Worm (Caenorhabditis elegans) whole organism, L2 larva: ENCODE measurements around the gene Y51B9A.5.

ENCODE experiments used
- elt-1 ChIP-seq: fragments of 150-350 bp; optimal IDR thresholded peaks from 2 replicates; lab custom pipeline; 2014; ENCODE audit warnings: missing biosample characterization, missing genetic modification characterization
- elt-3 ChIP-seq: sonication (generic microtip); optimal IDR thresholded peaks from 2 replicates; lab custom pipeline; 2017; ENCODE audit warnings: missing biosample characterization, missing genetic modification characterization
- lin-39 ChIP-seq: fragments of 150-350 bp; optimal IDR thresholded peaks from 2 replicates; lab custom pipeline; 2014; ENCODE audit warnings: missing biosample characterization, missing genetic modification reagents, missing genetic modification characterization
- nhr-12 ChIP-seq: fragments of 150-350 bp; optimal IDR thresholded peaks from 2 replicates; lab custom pipeline; 2014; ENCODE audit warnings: missing biosample characterization, missing genetic modification characterization
- nhr-237 ChIP-seq: fragments of 150-350 bp; optimal IDR thresholded peaks from 2 replicates; lab custom pipeline; 2014; ENCODE audit warnings: missing biosample characterization, missing genetic modification characterization
- snpc-4 ChIP-seq: fragments of 150-350 bp; optimal IDR thresholded peaks from 2 replicates; lab custom pipeline; 2014; ENCODE audit warnings: missing biosample characterization, missing genetic modification characterization
- ztf-11 ChIP-seq: sonication (generic microtip); optimal IDR thresholded peaks from 2 replicates; lab custom pipeline; 2017; ENCODE audit warnings: missing biosample characterization, missing genetic modification characterization

DNA sequence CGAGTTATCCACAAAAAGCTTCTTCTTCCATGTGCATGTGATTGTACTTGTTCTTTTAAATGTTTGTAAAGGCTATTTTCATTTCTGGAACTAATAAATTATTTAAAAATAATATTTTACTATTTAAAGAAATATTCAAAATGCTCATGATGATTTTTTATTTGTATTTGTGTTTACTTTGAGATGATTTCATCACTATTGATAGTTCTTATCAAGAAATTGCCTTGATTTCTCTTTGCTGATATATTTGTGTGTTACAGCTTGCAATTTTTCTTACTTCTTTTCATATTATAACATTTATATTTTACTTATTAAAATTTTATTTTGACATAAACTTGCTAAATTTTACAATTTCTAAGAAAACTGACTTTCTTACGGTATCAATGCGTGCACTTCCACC, 25.8 kb upstream of the Y51B9A.5 start:
- TF ChIP-seq nhr-12 (no peak), ztf-11 (tag; lab: Kevin White, UChicago) (no peak), snpc-4 (tag; lab: Kevin White, UChicago) (no peak), elt-1 (tag; lab: Kevin White, UChicago) (no peak), elt-3 (no peak), lin-39 (tag; lab: Kevin White, UChicago) (no peak), nhr-237 (tag; lab: Kevin White, UChicago) (no peak)
